Fruit fly (Drosophila melanogaster) ovary, adult (tissue): ENCODE measurements around the gene CG31817.

Experiments used
- CG17801 ChIP-seq: fragments of 200-800 bp; optimal IDR thresholded peaks from 2 replicates; lab custom pipeline; 2019; ENCODE audit warnings: missing biosample characterization, mild to moderate bottlenecking, missing genetic modification characterization, moderate library complexity; ENCODE audit not compliant: partially characterized antibody

Gene CG31817

DNA sequence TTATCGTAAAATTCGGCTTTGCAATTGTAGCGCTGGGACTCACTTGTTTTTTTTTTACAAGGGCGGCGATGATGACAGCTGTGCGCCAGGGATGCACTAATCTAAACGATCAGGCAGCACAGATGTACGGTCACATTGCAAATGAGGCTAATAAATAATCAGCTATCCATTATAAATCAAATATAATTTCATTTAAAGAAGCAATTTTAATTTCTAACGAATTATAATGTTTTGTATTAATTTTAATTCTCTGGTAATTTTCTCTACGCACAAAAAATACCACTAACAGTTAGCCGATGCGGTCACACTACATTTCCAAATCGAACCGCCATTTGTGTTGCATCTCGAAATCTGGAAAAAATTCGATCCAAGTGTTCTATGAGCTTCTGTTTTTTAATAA lies 27.0 kb downstream of the CG31817 start, which contains the start of the genes cni and fzy:
TSS of gene cni (minus strand) at position 79 of the 400 bp plus-strand sequence.
TSS of gene fzy (plus strand) at position 309 of the 400 bp plus-strand sequence.
- TF ChIP-seq CG17801 (GFP tag; lab: Kevin White, UChicago): peak; percentile 23

DNA sequence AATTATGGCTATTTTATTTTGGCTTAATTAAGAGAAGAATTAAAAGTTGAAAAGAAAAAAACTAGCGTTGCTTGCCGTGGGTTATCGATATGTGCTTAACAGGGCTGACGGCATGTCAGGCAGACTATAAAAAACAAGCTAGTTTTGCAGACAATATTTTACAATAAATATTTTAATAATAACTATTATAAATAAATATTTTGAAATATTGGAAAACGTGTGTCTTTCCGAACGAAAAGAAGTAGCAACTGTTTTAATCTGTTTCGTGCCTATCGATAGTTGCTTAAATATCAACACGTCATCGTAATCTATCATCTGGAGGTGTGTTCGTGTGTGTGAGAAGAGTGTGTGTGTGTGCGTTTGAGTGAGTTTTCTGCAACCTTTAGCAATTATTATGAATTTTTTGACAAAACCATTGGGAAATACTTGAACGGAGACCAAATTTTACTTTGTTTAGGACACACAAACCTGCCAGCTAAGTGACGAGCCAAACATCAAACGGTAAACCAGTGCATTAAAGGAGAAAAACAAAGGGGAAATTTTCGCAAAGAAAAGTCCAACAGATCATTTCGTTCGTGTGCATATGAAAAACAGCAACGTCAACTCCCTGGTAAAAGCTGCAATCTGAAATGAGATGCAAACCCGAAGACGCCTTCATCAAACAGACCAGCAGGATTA lies 30.5 kb downstream of the CG31817 start, which contains the start of the genes CG5861 and Syx5:
TSS of gene CG5861 (minus strand) at position 273 of the 678 bp plus-strand sequence.
TSS of gene Syx5 (plus strand) at position 321 of the 678 bp plus-strand sequence.
- TF ChIP-seq CG17801 (GFP tag; lab: Kevin White, UChicago): peak; percentile 84

DNA sequence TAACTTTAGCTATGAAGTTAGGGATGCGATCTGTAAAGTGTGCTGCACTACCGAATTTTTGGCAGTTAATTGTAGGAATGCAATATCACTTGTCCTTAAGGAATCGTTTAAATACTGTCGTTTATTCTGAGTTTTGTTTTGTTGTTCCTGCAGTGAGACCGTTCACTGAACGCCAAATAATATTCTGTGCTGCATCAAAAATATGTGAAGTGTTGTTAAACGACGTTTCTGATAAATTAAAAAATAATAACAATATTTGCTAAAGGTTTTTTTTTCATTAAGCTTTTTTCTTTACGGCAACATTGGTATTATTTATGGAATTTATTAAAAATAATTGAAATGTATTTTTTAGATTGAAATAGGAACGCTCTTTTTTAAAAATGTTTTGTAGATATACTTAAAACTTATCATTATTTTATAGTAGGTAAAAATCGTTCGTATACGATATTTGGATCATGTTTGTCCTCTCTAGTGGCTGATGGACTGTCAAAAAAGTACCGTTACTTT lies 34.9 kb downstream of the CG31817 start, which contains the start of gene GMF:
TSS of gene GMF (minus strand) at position 182 of the 507 bp plus-strand sequence.
- peak; percentile 51 for TF ChIP-seq CG17801 (GFP tag; lab: Kevin White, UChicago)

DNA sequence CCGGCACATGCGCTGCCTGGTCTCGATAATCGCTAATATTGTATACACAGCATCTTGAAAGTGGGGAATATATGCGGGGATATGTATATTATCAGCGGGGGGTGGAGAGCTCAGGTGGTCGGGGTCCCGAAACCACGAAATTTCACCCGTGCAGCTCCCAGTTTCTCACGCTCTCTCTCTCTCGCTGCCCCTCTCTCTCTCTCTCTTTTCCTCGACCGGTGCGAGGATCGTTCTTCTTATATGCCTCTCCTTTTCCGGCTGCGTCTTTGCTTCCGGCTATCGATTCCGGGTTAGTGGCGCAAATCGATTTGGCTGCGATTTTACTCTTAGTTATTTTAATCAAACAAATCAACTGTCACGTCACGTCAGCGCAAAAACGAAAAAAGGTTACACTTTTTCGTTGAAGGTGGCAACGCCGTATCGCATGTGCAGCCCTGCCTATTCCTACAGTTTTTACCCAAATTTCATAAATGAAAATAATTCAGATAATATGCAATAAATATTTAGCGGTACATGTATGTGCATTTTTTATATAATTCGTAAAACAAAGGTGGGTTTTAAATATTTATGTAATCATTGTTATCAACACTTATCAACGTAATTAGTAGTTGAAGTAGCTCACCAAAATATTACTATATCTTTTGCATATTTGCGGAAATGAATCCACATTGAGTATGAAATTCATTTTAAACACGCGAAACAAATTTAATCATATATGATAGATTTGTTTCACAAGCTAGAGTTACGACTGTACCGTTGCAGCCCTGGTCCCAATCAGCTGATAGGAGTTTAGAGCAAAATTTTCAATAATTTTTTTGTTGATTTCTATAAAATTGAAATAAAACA lies 38.0 kb downstream of the CG31817 start, which contains the start of the genes heix and CG17328:
TSS of gene heix (minus strand) at position 393 of the 846 bp plus-strand sequence.
TSS of gene CG17328 (plus strand) at position 478 of the 846 bp plus-strand sequence.
- peak; percentile 55 for TF ChIP-seq CG17801 (GFP tag; lab: Kevin White, UChicago)

DNA sequence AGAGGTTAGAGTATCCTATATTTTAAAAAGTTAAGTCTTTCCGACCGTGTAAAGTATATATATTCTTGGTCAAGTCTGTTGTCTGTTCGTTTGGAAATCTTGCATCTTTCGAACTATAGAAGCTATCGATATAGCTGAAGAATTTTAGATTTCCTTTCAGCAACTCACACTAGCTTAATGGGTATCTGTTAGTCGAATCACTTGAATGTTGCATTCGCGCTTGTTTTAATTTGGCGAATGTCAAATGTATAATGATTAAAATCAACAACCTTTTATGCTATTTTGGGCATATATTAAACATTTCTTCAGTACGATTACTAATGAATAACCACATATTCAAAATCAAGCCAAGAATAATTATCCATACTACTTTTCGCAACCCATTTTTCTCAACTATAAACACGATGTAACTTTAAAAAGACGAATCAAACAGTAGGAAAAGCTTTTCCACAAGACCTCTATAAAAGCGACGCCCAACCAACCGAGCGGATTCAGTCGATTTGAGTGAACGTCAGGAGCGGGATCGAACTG lies 43.9 kb downstream of the CG31817 start, which contains the start of gene Cyp303a1:
TSS of gene Cyp303a1 (plus strand) at position 481 of the 531 bp plus-strand sequence.
- TF ChIP-seq CG17801 (GFP tag; lab: Kevin White, UChicago): no peak

DNA sequence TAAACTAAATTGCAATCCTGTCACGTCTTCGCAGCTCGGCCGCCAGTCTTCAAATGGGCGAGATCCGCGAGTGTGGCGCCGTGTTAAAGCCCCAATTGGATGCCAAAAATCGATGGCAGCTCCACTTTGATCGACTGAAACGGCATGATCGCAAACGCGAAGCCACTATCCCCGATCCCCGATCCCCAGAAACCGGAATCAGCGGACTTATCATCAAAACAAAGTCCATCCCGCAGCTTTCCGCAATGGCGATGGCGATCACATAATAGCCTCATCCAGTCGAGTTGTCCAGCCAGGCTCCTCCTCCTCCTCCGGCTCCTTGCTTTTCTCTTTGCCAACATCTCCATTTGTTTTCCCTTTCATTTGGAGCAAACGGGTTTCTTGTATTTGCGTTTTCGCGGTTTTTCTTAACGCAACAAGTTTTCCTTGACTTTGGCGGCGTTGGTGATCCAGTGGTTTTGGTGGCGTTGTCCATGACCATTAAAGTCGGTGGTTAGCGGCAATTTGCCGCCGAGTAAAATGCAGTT lies 44.6 kb downstream of the CG31817 start, which contains the start of gene CG13258:
TSS of gene CG13258 (minus strand) at position 51 of the 527 bp plus-strand sequence.
- no peak for TF ChIP-seq CG17801 (GFP tag; lab: Kevin White, UChicago)

DNA sequence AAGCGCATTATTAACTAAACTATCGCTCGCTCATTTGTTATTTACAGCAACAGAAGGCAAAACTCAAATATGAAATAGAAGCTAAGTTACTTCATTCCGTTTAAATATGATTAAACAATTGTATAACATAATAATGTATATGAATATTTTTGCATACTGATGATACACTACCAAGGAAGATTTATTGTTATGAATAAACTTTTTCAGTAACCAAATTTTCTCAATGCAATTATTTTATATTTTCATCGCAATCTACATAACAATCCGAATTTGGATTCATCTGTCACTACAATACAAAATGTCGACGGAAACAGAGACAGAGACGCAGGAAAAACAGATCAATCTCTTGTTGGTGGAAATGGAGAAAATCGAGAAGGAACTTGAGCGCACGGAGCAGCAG lies 46.7 kb downstream of the CG31817 start, which contains the start of gene CG17329:
TSS of gene CG17329 (plus strand) at position 301 of the 400 bp plus-strand sequence.
- TF ChIP-seq CG17801 (GFP tag; lab: Kevin White, UChicago): no peak

DNA sequence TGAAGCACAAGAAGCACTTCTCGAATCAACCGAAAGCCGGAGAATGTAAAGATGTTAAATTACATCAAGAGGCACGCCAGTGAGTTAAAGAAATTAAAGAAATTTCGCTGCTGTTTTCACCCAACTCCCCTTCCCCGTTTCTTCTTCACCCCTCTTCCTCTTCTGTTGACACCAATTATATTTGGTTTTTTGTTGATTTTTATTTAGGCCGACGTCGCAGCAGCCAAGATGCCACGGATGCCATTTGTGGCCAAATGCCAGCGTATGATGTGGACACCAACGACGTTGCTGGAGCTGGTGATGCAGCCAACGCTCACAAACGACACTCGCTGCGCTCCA lies 49.3 kb downstream of the CG31817 start:
- TF ChIP-seq CG17801 (GFP tag; lab: Kevin White, UChicago): no peak

DNA sequence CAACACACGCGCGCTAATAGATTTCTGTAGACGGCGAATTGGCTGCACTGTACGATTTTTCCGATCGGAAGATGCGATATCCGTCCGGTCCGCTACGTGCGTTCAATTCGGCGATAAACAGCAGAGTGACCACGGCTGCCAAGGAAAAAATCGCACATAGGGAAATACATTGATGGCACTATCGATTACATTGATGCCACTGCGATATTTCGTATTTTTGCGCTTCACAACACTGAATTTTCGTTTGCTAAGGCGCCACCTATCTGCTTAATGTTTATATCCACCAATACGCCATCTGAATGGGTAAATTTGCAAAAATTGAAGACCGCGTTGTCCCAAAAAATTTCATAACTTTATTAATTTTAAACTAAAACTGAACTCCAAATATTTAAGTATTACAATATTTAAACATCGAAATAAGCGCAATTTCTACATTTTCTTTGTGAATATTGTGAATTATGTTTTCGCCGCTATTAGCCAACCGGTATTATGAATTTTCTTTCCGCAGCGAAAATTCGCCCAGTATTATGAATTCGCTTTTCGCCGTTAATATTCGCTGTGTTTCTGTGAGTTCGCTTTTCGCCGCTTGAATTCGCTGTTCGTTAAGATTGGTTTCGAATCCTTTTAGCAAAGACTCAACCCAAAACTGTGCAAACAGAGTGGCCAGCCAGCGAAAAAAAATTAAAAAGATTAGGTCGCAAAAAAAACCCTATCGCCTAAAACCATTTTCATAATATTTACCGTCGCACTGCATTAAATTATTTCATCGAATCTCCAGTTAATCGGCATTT lies 49.9 kb downstream of the CG31817 start, which contains the start of the genes crp and pkaap:
TSS of gene crp (minus strand) at position 129 of the 791 bp plus-strand sequence.
TSS of gene pkaap (plus strand) at position 689 of the 791 bp plus-strand sequence.
- TF ChIP-seq CG17801 (GFP tag; lab: Kevin White, UChicago): peak; percentile 71

DNA sequence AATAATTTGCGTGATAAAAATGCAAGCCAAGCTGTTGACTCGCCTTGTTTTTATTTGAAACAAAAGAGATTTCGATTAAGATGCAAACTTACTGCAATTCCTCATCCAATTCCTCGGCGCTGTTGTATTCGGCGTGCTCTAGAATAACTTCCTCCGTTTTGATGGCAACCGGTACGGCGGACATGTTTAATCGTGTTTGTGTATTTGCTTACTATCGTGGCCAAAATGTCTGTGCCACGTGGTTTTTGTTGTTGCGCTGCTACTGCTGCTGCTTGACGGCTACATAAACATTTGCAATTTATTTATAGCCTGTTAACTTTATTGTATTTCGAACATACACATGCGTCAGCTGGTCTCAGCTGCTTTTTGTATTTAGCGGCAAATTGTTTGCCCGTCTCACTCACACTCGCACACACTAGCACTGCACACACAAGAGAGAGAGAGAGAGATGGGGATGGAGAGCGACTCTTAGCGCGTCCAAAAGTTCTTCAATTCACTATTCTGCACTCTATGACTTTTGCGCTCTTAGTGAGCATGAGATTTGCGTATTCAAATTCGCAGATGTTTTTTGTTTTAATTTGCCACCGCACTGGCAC lies 50.6 kb downstream of the CG31817 start:
- TF ChIP-seq CG17801 (GFP tag; lab: Kevin White, UChicago): no peak

DNA sequence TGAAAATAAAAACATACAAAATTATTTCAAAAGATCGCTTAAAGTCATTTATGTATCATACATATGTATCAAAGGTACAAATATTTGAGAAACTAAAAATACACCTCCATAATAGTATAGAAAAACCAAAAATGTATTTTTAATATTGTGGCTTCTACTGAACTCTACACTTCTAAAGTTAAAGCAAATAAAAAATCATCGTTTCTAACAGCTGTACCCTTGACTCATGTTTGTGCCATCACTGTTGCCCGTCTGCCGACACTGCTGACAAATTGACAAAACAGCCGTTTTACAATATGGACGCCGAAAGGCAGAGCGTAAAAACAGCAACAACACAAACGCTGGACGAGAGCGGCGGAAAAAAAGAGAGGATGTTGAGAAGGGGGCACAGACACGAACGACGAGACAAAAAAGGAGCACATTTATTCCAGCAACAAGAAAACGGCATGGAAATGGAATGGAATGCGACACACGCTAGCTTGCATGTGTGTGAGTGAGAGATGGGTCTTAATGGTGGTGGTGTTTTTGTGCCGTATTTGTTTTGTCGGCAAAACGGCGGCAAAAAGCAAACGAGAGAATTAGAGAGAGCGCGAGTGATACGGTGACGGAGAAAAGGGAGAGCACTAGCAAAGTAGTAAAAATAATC lies 51.2 kb downstream of the CG31817 start:
- TF ChIP-seq CG17801 (GFP tag; lab: Kevin White, UChicago): peak; percentile 44

DNA sequence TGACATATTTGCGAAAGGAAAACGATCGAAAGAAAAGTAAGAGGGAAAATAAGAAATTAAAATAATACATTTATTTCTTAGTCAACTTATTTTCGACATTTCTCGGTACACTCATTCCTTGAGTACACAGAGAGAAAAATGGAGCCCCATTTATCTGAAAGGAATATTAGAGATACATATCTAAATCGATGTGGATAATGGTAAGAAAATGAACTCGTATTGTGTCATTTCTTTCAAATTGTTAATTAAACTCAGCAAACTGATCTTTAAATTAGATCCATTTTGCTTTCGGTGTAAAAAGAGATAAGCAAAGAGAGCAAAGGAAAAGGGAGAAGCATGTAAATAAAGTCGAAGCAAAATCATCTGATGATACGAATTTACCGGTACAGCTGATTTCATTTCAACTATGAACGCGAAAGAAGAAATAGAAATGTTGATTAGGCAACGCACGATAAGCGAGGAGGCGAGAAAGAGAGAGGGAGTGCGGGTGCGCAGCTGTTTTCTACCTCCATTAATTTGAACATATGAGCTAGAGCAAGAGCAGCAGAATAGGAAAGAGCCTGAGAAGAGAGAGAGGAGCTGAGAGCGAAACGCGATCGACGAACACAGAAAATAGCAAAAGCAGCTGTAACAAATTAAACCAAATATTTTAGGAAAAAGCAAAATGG lies 51.9 kb downstream of the CG31817 start:
- TF ChIP-seq CG17801 (GFP tag; lab: Kevin White, UChicago): peak; percentile 80
